Fruit fly (Drosophila melanogaster) whole organism, wandering third instar larva: ENCODE results near the gene Cyp4d2.

ENCODE experiments used
- CG32264 ChIP-seq: fragments of 200-800 bp; sonication (Bioruptor generic); optimal IDR thresholded peaks from 2 replicates; lab custom pipeline; 2016; ENCODE audit warnings: missing biosample characterization, missing genetic modification characterization
- GATAd ChIP-seq: sonication (Bioruptor generic); optimal IDR thresholded peaks from 2 replicates; lab custom pipeline; 2016; ENCODE audit warnings: missing biosample characterization, missing genetic modification characterization
- Rel ChIP-seq, 2 experiments: fragments of 200-800 bp; sonication (Bioruptor generic) in 1 of 2; optimal IDR thresholded peaks; 2 replicates in 1 of 2; 3 replicates in 1 of 2; lab custom pipeline; 2016 to 2019; ENCODE audit warnings: mild to moderate bottlenecking in 2 of 2, missing biosample characterization in 2 of 2, missing genetic modification characterization in 2 of 2, moderate library complexity in 1 of 2
- Vsx2 ChIP-seq: fragments of 200-300, 225-300 bp; sonication (Bioruptor generic); optimal IDR thresholded peaks from 2 replicates; lab custom pipeline; 2018; ENCODE audit warnings: missing biosample characterization, missing genetic modification characterization; ENCODE audit not compliant: partially characterized antibody
- br ChIP-seq: fragments of 200-800 bp; sonication (Bioruptor generic); optimal IDR thresholded peaks from 2 replicates; lab custom pipeline; 2016; ENCODE audit warnings: missing biosample characterization, missing genetic modification characterization
- dsf ChIP-seq: sonication (Bioruptor generic); optimal IDR thresholded peaks from 2 replicates; lab custom pipeline; 2016; ENCODE audit warnings: missing biosample characterization, missing genetic modification characterization, borderline replicate concordance
- foxo ChIP-seq, 2 experiments: fragments of 200-800 bp; sonication (Bioruptor generic); optimal IDR thresholded peaks; 2 replicates in 1 of 2; 3 replicates in 1 of 2; lab custom pipeline; 2016 to 2017; ENCODE audit warnings: missing biosample characterization in 2 of 2, missing genetic modification characterization in 2 of 2
- fru ChIP-seq: fragments of 200-800 bp; sonication (Bioruptor generic); optimal IDR thresholded peaks from 3 replicates; lab custom pipeline; 2016; ENCODE audit warnings: missing biosample characterization, mild to moderate bottlenecking, missing genetic modification characterization
- lola ChIP-seq: fragments of >200 bp; optimal IDR thresholded peaks from 2 replicates; lab custom pipeline; 2017; ENCODE audit warnings: missing biosample characterization, missing genetic modification characterization
- pan ChIP-seq: fragments of >200 bp; optimal IDR thresholded peaks from 2 replicates; lab custom pipeline; 2017
- psq ChIP-seq: fragments of 200-800 bp; sonication (Bioruptor generic); optimal IDR thresholded peaks from 3 replicates; lab custom pipeline; 2017; ENCODE audit warnings: missing biosample characterization, mild to moderate bottlenecking, missing genetic modification characterization, moderate library complexity
- usp ChIP-seq: fragments of >200 bp; optimal IDR thresholded peaks from 2 replicates; lab custom pipeline; 2017; ENCODE audit warnings: missing biosample characterization, missing genetic modification characterization
- woc ChIP-seq: sonication (Bioruptor generic); optimal IDR thresholded peaks from 2 replicates; lab custom pipeline; 2016; ENCODE audit warnings: missing biosample characterization, mild to moderate bottlenecking, missing genetic modification characterization

dm6 chrX:2203766-2204165 is 28.0 kb downstream of the Cyp4d2 start, which contains the start of gene FarO:
- TF ChIP-seq lola (GFP tag; lab: Kevin White, UChicago), result no peak
- TF ChIP-seq psq (GFP tag; lab: Kevin White, UChicago), result no peak
- no peak for TF ChIP-seq dsf (GFP tag; lab: Kevin White, UChicago)
- TF ChIP-seq br (GFP tag; lab: Kevin White, UChicago), result no peak
- TF ChIP-seq CG32264 (GFP tag; lab: Kevin White, UChicago), result no peak
- TF ChIP-seq woc, result no peak
- no peak for TF ChIP-seq pan (lab: Kevin White, UChicago)
- TF ChIP-seq Vsx2 (GFP tag; lab: Kevin White, UChicago), result no peak
- no peak for TF ChIP-seq GATAd (GFP tag; lab: Kevin White, UChicago)
- no peak for TF ChIP-seq foxo (GFP tag; optimal IDR thresholded peaks at IDR 0.05; lab: Kevin White, UChicago)
- no peak for TF ChIP-seq Rel (GFP tag; optimal IDR thresholded peaks at IDR 0.05; lab: Kevin White, UChicago)
- TF ChIP-seq Rel (tag; optimal IDR thresholded peaks at IDR 0.05; lab: Kevin White, UChicago), result no peak
- no peak for TF ChIP-seq usp (GFP tag; lab: Kevin White, UChicago)
- no peak for TF ChIP-seq fru (GFP tag; lab: Kevin White, UChicago)
